Worm (Caenorhabditis elegans): ENCODE data around the gene acbp-7.

Gene acbp-7

ce11 chrIII:4861744-4862401 lies 24.3 kb downstream of the acbp-7 start, which contains the start of the genes C35D10.10 and C35D10.5:
Gene C35D10.10 (minus strand): TSS chrIII:4861794.
Gene C35D10.5 (plus strand): TSS chrIII:4862351.
- no peak for TF ChIP-seq ztf-4 (tag; optimal IDR thresholded peaks at IDR 0.05)
- TF ChIP-seq unc-55 (GFP tag; optimal IDR thresholded peaks at IDR 0.05), result peak; percentile 33

ce11 chrIII:4863127-4863526 lies 25.6 kb downstream of the acbp-7 start, which contains the start of gene coq-8:
Gene coq-8 (plus strand): TSS chrIII:4863427.
- no peak for TF ChIP-seq nhr-10 (tag; optimal IDR thresholded peaks at IDR 0.05)
- TF ChIP-seq sma-9 (GFP tag; optimal IDR thresholded peaks at IDR 0.05), result no peak
- TF ChIP-seq sma-9 (tag; optimal IDR thresholded peaks at IDR 0.05), result no peak
- no peak for TF ChIP-seq lin-39 (tag; optimal IDR thresholded peaks at IDR 0.05)

ce11 chrIII:4866762-4867161 lies 29.2 kb downstream of the acbp-7 start, which contains the start of gene C35D10.17:
Gene C35D10.17 (plus strand): TSS chrIII:4867062.
- no peak for TF ChIP-seq ceh-16 (tag; optimal IDR thresholded peaks at IDR 0.05)
- no peak for TF ChIP-seq mdl-1 (tag; optimal IDR thresholded peaks at IDR 0.05)
- TF ChIP-seq dmd-4 (tag; optimal IDR thresholded peaks at IDR 0.05), result no peak
- no peak for TF ChIP-seq ama-1 (optimal IDR thresholded peaks at IDR 0.05)
- no peak for TF ChIP-seq nhr-6 (tag; optimal IDR thresholded peaks at IDR 0.05)

ce11 chrIII:4868643-4869042 lies 31.1 kb downstream of the acbp-7 start, which contains the start of the genes msd-4 and C35D10.3:
Gene msd-4 (minus strand): TSS chrIII:4868743.
Gene C35D10.3 (plus strand): TSS chrIII:4868921.
- TF ChIP-seq lin-13 (GFP tag; optimal IDR thresholded peaks at IDR 0.05) (no peak), lin-11 (tag; optimal IDR thresholded peaks at IDR 0.05) (no peak), mbf-1 (tag; optimal IDR thresholded peaks at IDR 0.05) (no peak), nhr-21 (tag; optimal IDR thresholded peaks at IDR 0.05) (no peak), F13H6.1 (tag; optimal IDR thresholded peaks at IDR 0.05) (no peak), blmp-1 (tag; optimal IDR thresholded peaks at IDR 0.05; ENCODE audit: insufficient read depth) (no peak), nhr-77 (tag; optimal IDR thresholded peaks at IDR 0.05) (no peak), snpc-4 (tag; optimal IDR thresholded peaks at IDR 0.05) (no peak), nhr-12 (tag; optimal IDR thresholded peaks at IDR 0.05) (no peak), aly-2 (tag; optimal IDR thresholded peaks at IDR 0.05) (no peak), elt-1 (tag; optimal IDR thresholded peaks at IDR 0.05) (no peak), alr-1 (tag; optimal IDR thresholded peaks at IDR 0.05) (no peak), nhr-129 (tag; optimal IDR thresholded peaks at IDR 0.05) (no peak)

- no peak for TF ChIP-seq C34F6.9 (tag; optimal IDR thresholded peaks at IDR 0.05)
- no peak for TF ChIP-seq ceh-16 (tag; optimal IDR thresholded peaks at IDR 0.05)
- TF ChIP-seq lin-11 (tag; optimal IDR thresholded peaks at IDR 0.05), result no peak
- no peak for TF ChIP-seq elt-3 (tag; optimal IDR thresholded peaks at IDR 0.05)
- no peak for TF ChIP-seq blmp-1 (tag; optimal IDR thresholded peaks at IDR 0.05; ENCODE audit: insufficient read depth)
- TF ChIP-seq unc-62 (GFP tag; optimal IDR thresholded peaks at IDR 0.05), result no peak
- TF ChIP-seq mdl-1 (tag; optimal IDR thresholded peaks at IDR 0.05), result no peak
Measured at ce11 chrIII:4870478-4870877, 32.9 kb downstream of the acbp-7 start, which contains the start of gene gipc-1. Gene gipc-1 (plus strand): TSS chrIII:4870778.

- TF ChIP-seq gmeb-1 (tag; optimal IDR thresholded peaks at IDR 0.05) (no peak), ztf-4 (tag; optimal IDR thresholded peaks at IDR 0.05) (no peak), nhr-12 (tag; optimal IDR thresholded peaks at IDR 0.05) (no peak), nhr-237 (tag; optimal IDR thresholded peaks at IDR 0.05) (no peak), ztf-11 (tag; optimal IDR thresholded peaks at IDR 0.05) (no peak), sem-4 (tag; optimal IDR thresholded peaks at IDR 0.05) (no peak), C34F6.9 (tag; optimal IDR thresholded peaks at IDR 0.05) (no peak), unc-55 (GFP tag; optimal IDR thresholded peaks at IDR 0.05) (no peak), elt-1 (tag; optimal IDR thresholded peaks at IDR 0.05) (no peak), Y55F3AM.14 (GFP tag; optimal IDR thresholded peaks at IDR 0.05) (no peak), ama-1 (optimal IDR thresholded peaks at IDR 0.05) (no peak), nhr-25 (tag; optimal IDR thresholded peaks at IDR 0.05) (no peak), dmd-4 (tag; optimal IDR thresholded peaks at IDR 0.05) (no peak), alr-1 (tag; optimal IDR thresholded peaks at IDR 0.05) (no peak), nhr-6 (tag; optimal IDR thresholded peaks at IDR 0.05) (no peak), F13H6.1 (tag; optimal IDR thresholded peaks at IDR 0.05) (no peak), peb-1 (tag; optimal IDR thresholded peaks at IDR 0.05) (no peak)
Measured at ce11 chrIII:4873395-4873794, 35.9 kb downstream of the acbp-7 start.

All from whole organism, L2 larva.